Worm (Caenorhabditis elegans) whole organism, young adult: ENCODE measurements around the gene smg-3.

Experiments
- F33H1.4 ChIP-seq: fragments of 200-800 bp; sonication (Bioruptor generic); IDR thresholded peaks from 2 replicates; pipeline ENCODE4 v1.3.6; 2022; ENCODE audit warnings: missing genetic modification reagents, missing genetic modification characterization, missing compliant biosample characterization
- F49E8.2 ChIP-seq: sonication (generic microtip); optimal IDR thresholded peaks from 3 replicates; lab custom pipeline; 2017; ENCODE audit warnings: missing genetic modification characterization, mild to moderate bottlenecking, missing compliant biosample characterization, antibody characterized with exemption, moderate library complexity; ENCODE audit not compliant: insufficient read depth
- K12H6.12 ChIP-seq: fragments of 200-800 bp; sonication (Bioruptor generic); optimal IDR thresholded peaks from 2 replicates; lab custom pipeline; 2018; ENCODE audit warnings: mild to moderate bottlenecking, missing genetic modification characterization, missing compliant biosample characterization
- atf-7 ChIP-seq: sonication (generic microtip); optimal IDR thresholded peaks from 2 replicates; lab custom pipeline; 2017; ENCODE audit warnings: mild to moderate bottlenecking, missing genetic modification characterization, missing compliant biosample characterization
- ceh-58 ChIP-seq: fragments of 200-800 bp; sonication (Bioruptor generic); IDR thresholded peaks from 2 replicates; pipeline ENCODE4 v1.3.6; 2022; ENCODE audit warnings: missing genetic modification characterization, missing compliant biosample characterization
- dpl-1 ChIP-seq: fragments of 150-350 bp; optimal IDR thresholded peaks from 2 replicates; lab custom pipeline; 2014; ENCODE audit warnings: missing biosample characterization, missing genetic modification reagents, missing genetic modification characterization
- ets-4 ChIP-seq: fragments of 200-800 bp; sonication (Bioruptor generic); optimal IDR thresholded peaks from 2 replicates; lab custom pipeline; 2018; ENCODE audit warnings: mild to moderate bottlenecking, missing genetic modification characterization, missing compliant biosample characterization
- him-1 ChIP-seq: sonication (generic microtip); optimal IDR thresholded peaks from 2 replicates; lab custom pipeline; 2016; ENCODE audit warnings: missing genotype, missing genetic modification reagents, missing genetic modification characterization, missing compliant biosample characterization
- hrde-1 ChIP-seq: sonication (generic microtip); optimal IDR thresholded peaks from 2 replicates; lab custom pipeline; 2016; ENCODE audit warnings: missing genetic modification characterization, mild to moderate bottlenecking, missing compliant biosample characterization, moderate library complexity, missing genotype, missing genetic modification reagents, borderline replicate concordance
- nfya-2 ChIP-seq: fragments of 200-800 bp; sonication (Bioruptor generic); IDR thresholded peaks from 2 replicates; pipeline ENCODE4 v1.3.6; 2022; ENCODE audit warnings: missing genetic modification reagents, missing genetic modification characterization, missing compliant biosample characterization
- xnd-1 ChIP-seq: sonication (generic microtip); optimal IDR thresholded peaks from 2 replicates; lab custom pipeline; 2016; ENCODE audit warnings: missing genotype, missing genetic modification reagents, missing genetic modification characterization, missing compliant biosample characterization

DNA sequence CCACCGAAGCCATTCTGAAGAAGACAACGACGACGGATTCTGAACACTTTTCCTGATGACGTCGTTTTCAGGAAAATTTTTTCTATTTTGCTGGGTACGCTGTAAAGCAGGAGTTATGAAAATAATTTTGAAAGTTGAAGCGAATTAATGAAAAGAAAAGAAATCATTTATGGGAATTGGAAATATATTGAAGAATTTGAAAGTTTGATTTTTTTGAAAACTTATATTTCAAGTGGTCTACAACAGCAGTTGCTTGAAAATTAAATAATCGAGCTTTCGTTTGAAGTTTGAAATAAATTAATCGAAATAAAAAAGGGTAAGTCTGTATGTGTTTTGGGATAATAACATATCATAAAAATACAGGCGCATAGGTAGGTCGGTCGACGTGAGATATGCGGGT, 11.1 kb upstream of the smg-3 start, which contains the start of gene shl-1:
- TF ChIP-seq ets-4 (GFP tag; lab: Kevin White, UChicago) (no peak), F33H1.4 (GFP tag; lab: Robert Waterston, UW) (no peak), dpl-1 (GFP tag; lab: Kevin White, UChicago) (no peak), xnd-1 (tag; lab: Kevin White, UChicago) (no peak), hrde-1 (no peak), ceh-58 (GFP tag; lab: Robert Waterston, UW) (no peak), him-1 (tag; lab: Kevin White, UChicago) (no peak), F49E8.2 (tag; lab: Kevin White, UChicago) (no peak), nfya-2 (GFP tag; lab: Robert Waterston, UW) (no peak), atf-7 (tag; lab: Kevin White, UChicago) (no peak), K12H6.12 (tag; lab: Kevin White, UChicago) (no peak)
